Fruit fly (Drosophila melanogaster) whole organism: ENCODE measurements around the gene prg.

ENCODE experiments used
- CG8478 ChIP-seq: fragments of >200 bp; optimal IDR thresholded peaks from 2 replicates; lab custom pipeline; 2018; ENCODE audit warnings: inconsistent platforms
- Dll ChIP-seq: fragments of >200 bp; optimal IDR thresholded peaks from 2 replicates; lab custom pipeline; 2017
- EcR ChIP-seq, 2 experiments: fragments of >200 bp; optimal IDR thresholded peaks; 2 replicates each; lab custom pipeline; 2017; ENCODE audit warnings: missing biosample characterization in 2 of 2, missing genetic modification characterization in 2 of 2, missing genetic modification reagents in 2 of 2
- pan ChIP-seq: fragments of >200 bp; optimal IDR thresholded peaks from 2 replicates; lab custom pipeline; 2017

DNA sequence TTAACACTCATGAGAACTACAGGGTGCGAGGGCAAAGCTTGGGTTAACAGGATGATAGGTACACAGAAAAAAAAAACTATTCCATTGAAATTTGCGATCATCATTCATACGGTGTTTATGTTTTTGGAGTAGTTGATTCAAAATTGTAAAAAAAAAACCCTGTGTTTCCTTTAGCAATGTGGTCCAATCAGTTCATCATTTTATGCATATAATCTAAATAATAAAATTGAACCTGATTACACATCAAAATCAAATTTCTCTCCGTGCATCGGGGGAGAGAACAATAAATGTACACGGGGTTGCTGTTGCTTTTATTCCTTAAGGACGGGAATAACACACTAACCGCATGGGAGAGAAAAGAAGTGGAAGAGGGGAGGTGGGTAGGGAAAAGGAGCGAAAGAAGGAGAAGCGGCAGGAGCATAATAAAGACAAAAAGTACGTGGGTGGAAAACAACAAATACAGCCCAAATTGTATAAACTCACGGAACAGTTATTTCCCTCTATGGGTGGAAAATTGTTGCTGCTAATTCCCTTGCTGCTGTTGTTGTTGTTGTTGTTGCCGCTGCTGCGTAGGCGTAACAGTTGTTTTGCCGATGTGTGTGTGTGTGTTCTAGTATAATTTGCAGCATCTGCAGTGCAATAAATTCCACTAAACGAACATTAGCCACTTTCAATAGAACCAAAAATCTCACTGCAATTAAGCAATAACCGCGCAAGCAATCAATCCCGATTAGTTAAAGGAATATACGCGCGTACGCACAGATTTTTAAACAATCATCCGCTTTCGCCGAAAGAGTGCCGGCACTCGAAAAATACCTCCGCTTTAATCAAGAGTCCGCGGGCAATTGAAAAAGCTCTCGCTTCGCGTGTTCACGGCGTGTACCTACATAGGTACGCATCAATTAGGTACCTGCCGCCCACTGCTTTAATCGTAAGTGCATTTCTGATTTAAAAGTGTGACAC lies 863 bp upstream of the prg start, which contains the start of gene Agpat2:
- no peak for TF ChIP-seq Dll (lab: Kevin White, UChicago)
- no peak for TF ChIP-seq EcR (GFP tag; optimal IDR thresholded peaks at IDR 0.05; lab: Kevin White, UChicago)
- TF ChIP-seq CG8478: no peak
- no peak for TF ChIP-seq pan
